Fruit fly (Drosophila melanogaster) whole organism: ENCODE results near the gene CG33493.

Experiments
- CG8478 ChIP-seq: fragments of >200 bp; optimal IDR thresholded peaks from 2 replicates; lab custom pipeline; 2018; ENCODE audit warnings: inconsistent platforms
- Dll ChIP-seq: fragments of >200 bp; optimal IDR thresholded peaks from 2 replicates; lab custom pipeline; 2017
- EcR ChIP-seq, 2 experiments: fragments of >200 bp; optimal IDR thresholded peaks; 2 replicates each; lab custom pipeline; 2017; ENCODE audit warnings: missing biosample characterization in 2 of 2, missing genetic modification characterization in 2 of 2, missing genetic modification reagents in 2 of 2
- pan ChIP-seq: fragments of >200 bp; optimal IDR thresholded peaks from 2 replicates; lab custom pipeline; 2017
- psq ChIP-seq: fragments of >200 bp; optimal IDR thresholded peaks from 2 replicates; lab custom pipeline; 2017
- usp ChIP-seq: fragments of >200 bp; optimal IDR thresholded peaks from 2 replicates; lab custom pipeline; 2017; ENCODE audit warnings: missing biosample characterization, missing genetic modification characterization, mixed read lengths

dm6 chr3L:10664511-10665062 is 28.4 kb downstream of the CG33493 start, which contains the start of gene simj:
- TF ChIP-seq CG8478 (lab: Kevin White, UChicago): no peak
- TF ChIP-seq pan (lab: Kevin White, UChicago): no peak
- no peak for TF ChIP-seq usp (GFP tag; lab: Kevin White, UChicago)
- no peak for TF ChIP-seq psq (lab: Kevin White, UChicago)
- TF ChIP-seq Dll (lab: Kevin White, UChicago): no peak
- no peak for TF ChIP-seq EcR (GFP tag; optimal IDR thresholded peaks at IDR 0.05; lab: Kevin White, UChicago)
